Worm (Caenorhabditis elegans) whole organism, young adult: ENCODE results near the gene flh-2.

Experiments used
- B0019.2 ChIP-seq: fragments of 200-800 bp; sonication (Bioruptor generic); conservative IDR thresholded peaks from 2 replicates; pipeline ENCODE4 v1.3.6; 2022; ENCODE audit warnings: missing genetic modification reagents, missing genetic modification characterization, missing compliant biosample characterization
- B0035.1 ChIP-seq: sonication (generic microtip); optimal IDR thresholded peaks from 2 replicates; lab custom pipeline; 2016; ENCODE audit warnings: missing genetic modification characterization, mild to moderate bottlenecking, missing compliant biosample characterization, missing genotype, missing genetic modification reagents
- F55B11.4 ChIP-seq: sonication (generic microtip); optimal IDR thresholded peaks from 2 replicates; lab custom pipeline; 2016; ENCODE audit warnings: missing compliant biosample characterization, missing genetic modification characterization, borderline replicate concordance; ENCODE audit not compliant: insufficient read depth
- F57A8.1 ChIP-seq: fragments of 200-800 bp; sonication (Bioruptor generic); optimal IDR thresholded peaks from 2 replicates; lab custom pipeline; 2018; ENCODE audit warnings: mild to moderate bottlenecking, missing genetic modification characterization, moderate library complexity, missing compliant biosample characterization
- F57C9.4 ChIP-seq: sonication (generic microtip); optimal IDR thresholded peaks from 2 replicates; lab custom pipeline; 2017; ENCODE audit warnings: mild to moderate bottlenecking, missing genetic modification characterization, missing compliant biosample characterization
- K11D2.4 ChIP-seq: fragments of 200-800 bp; sonication (Bioruptor generic); IDR thresholded peaks from 2 replicates; pipeline ENCODE4 v1.3.6; 2022; ENCODE audit warnings: missing genetic modification reagents, missing genetic modification characterization, missing compliant biosample characterization
- K12H6.12 ChIP-seq: fragments of 200-800 bp; sonication (Bioruptor generic); optimal IDR thresholded peaks from 2 replicates; lab custom pipeline; 2018; ENCODE audit warnings: mild to moderate bottlenecking, missing genetic modification characterization, missing compliant biosample characterization
- T26A5.8 ChIP-seq: sonication (generic microtip); optimal IDR thresholded peaks from 2 replicates; lab custom pipeline; 2016; ENCODE audit warnings: missing genetic modification characterization, missing compliant biosample characterization
- Y79H2A.3 ChIP-seq: fragments of 200-800 bp; sonication (Bioruptor generic); conservative IDR thresholded peaks from 2 replicates; pipeline ENCODE4 v1.3.6; 2022; ENCODE audit warnings: missing genetic modification reagents, missing genetic modification characterization, missing compliant biosample characterization
- ZK185.1 ChIP-seq: sonication (generic microtip); optimal IDR thresholded peaks from 2 replicates; lab custom pipeline; 2016; ENCODE audit warnings: mild to moderate bottlenecking, missing genetic modification characterization, missing compliant biosample characterization; ENCODE audit not compliant: poor library complexity, severe bottlenecking
- aptf-3 ChIP-seq: fragments of 200-800 bp; sonication (Bioruptor generic); IDR thresholded peaks from 2 replicates; pipeline ENCODE4 v1.3.6; 2022; ENCODE audit warnings: missing genetic modification characterization, missing compliant biosample characterization
- atf-7 ChIP-seq: sonication (generic microtip); optimal IDR thresholded peaks from 2 replicates; lab custom pipeline; 2017; ENCODE audit warnings: mild to moderate bottlenecking, missing genetic modification characterization, missing compliant biosample characterization
- ccch-3 ChIP-seq: fragments of 200-800 bp; sonication (Bioruptor generic); optimal IDR thresholded peaks from 2 replicates; lab custom pipeline; 2018; ENCODE audit warnings: mild to moderate bottlenecking, missing genetic modification characterization, missing compliant biosample characterization
- ceh-40 ChIP-seq: fragments of 200-800 bp; sonication (Bioruptor generic); IDR thresholded peaks from 2 replicates; pipeline ENCODE4 v1.3.6; 2022; ENCODE audit warnings: missing genetic modification characterization, missing compliant biosample characterization
- ceh-58 ChIP-seq: fragments of 200-800 bp; sonication (Bioruptor generic); IDR thresholded peaks from 2 replicates; pipeline ENCODE4 v1.3.6; 2022; ENCODE audit warnings: missing genetic modification characterization, missing compliant biosample characterization
- chd-7 ChIP-seq: sonication (generic microtip); optimal IDR thresholded peaks from 2 replicates; lab custom pipeline; 2016; ENCODE audit warnings: mild to moderate bottlenecking, missing genetic modification characterization, moderate library complexity, missing compliant biosample characterization
- egl-18 ChIP-seq: fragments of 200-800 bp; sonication (Bioruptor generic); IDR thresholded peaks from 2 replicates; pipeline ENCODE4 v1.3.6; 2022; ENCODE audit warnings: missing genetic modification reagents, missing genetic modification characterization, missing compliant biosample characterization
- egl-44 ChIP-seq: fragments of 200-800 bp; sonication (Bioruptor generic); IDR thresholded peaks from 2 replicates; pipeline ENCODE4 v1.3.6; 2022; ENCODE audit warnings: missing genetic modification reagents, missing genetic modification characterization, missing compliant biosample characterization
- egrh-3 ChIP-seq: fragments of 200-800 bp; sonication (Bioruptor generic); IDR thresholded peaks from 2 replicates; pipeline ENCODE4 v1.3.6; 2022; ENCODE audit warnings: missing genetic modification reagents, missing genetic modification characterization, missing compliant biosample characterization
- ekl-4 ChIP-seq: fragments of 200-800 bp; sonication (Bioruptor generic); IDR thresholded peaks from 2 replicates; pipeline ENCODE4 v1.3.6; 2022; ENCODE audit warnings: missing genetic modification reagents, missing genetic modification characterization, missing compliant biosample characterization
- fkh-3 ChIP-seq: sonication (generic microtip); optimal IDR thresholded peaks from 2 replicates; lab custom pipeline; 2016; ENCODE audit warnings: mild to moderate bottlenecking, missing genetic modification characterization, missing compliant biosample characterization
- him-1 ChIP-seq: sonication (generic microtip); optimal IDR thresholded peaks from 2 replicates; lab custom pipeline; 2016; ENCODE audit warnings: missing genotype, missing genetic modification reagents, missing genetic modification characterization, missing compliant biosample characterization
- hmg-20 ChIP-seq: fragments of 200-800 bp; sonication (Bioruptor generic); IDR thresholded peaks from 2 replicates; pipeline ENCODE4 v1.3.6; 2022; ENCODE audit warnings: missing genetic modification reagents, missing genetic modification characterization, missing compliant biosample characterization
- let-607 ChIP-seq, 2 experiments: fragments of 200-800 bp in 1 of 2; sonication (Bioruptor generic) in 1 of 2; sonication (generic microtip) in 1 of 2; optimal IDR thresholded peaks; 2 replicates each; lab custom pipeline; 2016 to 2018; ENCODE audit warnings: mild to moderate bottlenecking in 2 of 2, missing compliant biosample characterization in 2 of 2, missing genetic modification characterization in 2 of 2, moderate library complexity in 2 of 2, missing genotype in 1 of 2
- lin-35 ChIP-seq, 3 experiments: fragments of 150-350 bp in 2 of 3; sonication (generic microtip) in 1 of 3; optimal IDR thresholded peaks; 2 replicates each; lab custom pipeline; 2014 to 2018; ENCODE audit warnings: missing biosample characterization in 3 of 3, missing genetic modification characterization in 3 of 3, missing genetic modification reagents in 3 of 3
- lin-40 ChIP-seq: sonication (generic microtip); optimal IDR thresholded peaks from 2 replicates; lab custom pipeline; 2016; ENCODE audit warnings: missing genetic modification characterization, mild to moderate bottlenecking, missing compliant biosample characterization, missing genotype, missing genetic modification reagents
- lsl-1 ChIP-seq: fragments of 200-800 bp; sonication (Bioruptor generic); optimal IDR thresholded peaks from 2 replicates; lab custom pipeline; 2018; ENCODE audit warnings: mild to moderate bottlenecking, missing genetic modification characterization, moderate library complexity, missing compliant biosample characterization
- madf-6 ChIP-seq: fragments of 200-800 bp; sonication (Bioruptor generic); IDR thresholded peaks from 2 replicates; pipeline ENCODE4 v1.3.6; 2022; ENCODE audit warnings: missing genetic modification reagents, missing genetic modification characterization, missing compliant biosample characterization
- madf-8 ChIP-seq: fragments of 200-800 bp; sonication (Bioruptor generic); conservative IDR thresholded peaks from 2 replicates; pipeline ENCODE4 v1.3.6; 2022; ENCODE audit warnings: missing genetic modification reagents, missing genetic modification characterization, missing compliant biosample characterization
- mel-28 ChIP-seq: sonication (generic microtip); optimal IDR thresholded peaks from 2 replicates; lab custom pipeline; 2016; ENCODE audit warnings: borderline replicate concordance, mild to moderate bottlenecking, missing genetic modification characterization, missing compliant biosample characterization
- mes-4 ChIP-seq: sonication (generic microtip); optimal IDR thresholded peaks from 2 replicates; lab custom pipeline; 2016; ENCODE audit warnings: missing genotype, missing genetic modification characterization, missing compliant biosample characterization
- mxl-1 ChIP-seq: sonication (generic microtip); optimal IDR thresholded peaks from 2 replicates; lab custom pipeline; 2016; ENCODE audit warnings: missing genetic modification characterization, missing compliant biosample characterization
- nfya-2 ChIP-seq: fragments of 200-800 bp; sonication (Bioruptor generic); IDR thresholded peaks from 2 replicates; pipeline ENCODE4 v1.3.6; 2022; ENCODE audit warnings: missing genetic modification reagents, missing genetic modification characterization, missing compliant biosample characterization
- pbrm-1 ChIP-seq: fragments of 200-800 bp; sonication (Bioruptor generic); IDR thresholded peaks from 2 replicates; pipeline ENCODE4 v1.3.6; 2022; ENCODE audit warnings: missing genetic modification reagents, missing genetic modification characterization, missing compliant biosample characterization
- pha-4 ChIP-seq: fragments of 150-350 bp; sonication (generic microtip); optimal IDR thresholded peaks from 2 replicates; lab custom pipeline; 2014; ENCODE audit warnings: missing biosample characterization, missing genetic modification reagents, missing genetic modification characterization
- repo-1 ChIP-seq: sonication (generic microtip); optimal IDR thresholded peaks from 2 replicates; lab custom pipeline; 2017; ENCODE audit warnings: mild to moderate bottlenecking, missing genetic modification characterization, missing compliant biosample characterization
- sdz-38 ChIP-seq: sonication (generic microtip); optimal IDR thresholded peaks from 2 replicates; lab custom pipeline; 2016; ENCODE audit warnings: missing genotype, missing genetic modification characterization, missing compliant biosample characterization
- snpc-1.3 ChIP-seq: sonication (generic microtip); optimal IDR thresholded peaks from 2 replicates; lab custom pipeline; 2017; ENCODE audit warnings: missing genetic modification characterization, mild to moderate bottlenecking, missing compliant biosample characterization, antibody characterized with exemption, moderate library complexity, missing genotype, missing genetic modification reagents; ENCODE audit not compliant: insufficient read depth
- snpc-4 ChIP-seq, 5 experiments: fragments of 150-350 bp in 1 of 5; sonication (generic microtip) in 4 of 5; optimal IDR thresholded peaks; 2 replicates each; lab custom pipeline; 2014 to 2018; ENCODE audit warnings: missing genetic modification characterization in 5 of 5, missing biosample characterization in 3 of 5, antibody characterized with exemption in 2 of 5, mild to moderate bottlenecking in 2 of 5, missing compliant biosample characterization in 2 of 5, missing genotype in 2 of 5, moderate library complexity in 2 of 5, missing genetic modification reagents in 1 of 5
- somi-1 ChIP-seq: fragments of 200-800 bp; sonication (Bioruptor generic); optimal IDR thresholded peaks from 2 replicates; lab custom pipeline; 2018; ENCODE audit warnings: mild to moderate bottlenecking, missing genetic modification characterization, missing compliant biosample characterization
- unc-62 ChIP-seq: fragments of 150-350 bp; optimal IDR thresholded peaks from 2 replicates; lab custom pipeline; 2014; ENCODE audit warnings: missing biosample characterization, missing genetic modification reagents, missing genetic modification characterization
- zfh-2 ChIP-seq: fragments of 200-800 bp; sonication (Bioruptor generic); conservative IDR thresholded peaks from 2 replicates; pipeline ENCODE4 v1.3.6; 2022; ENCODE audit warnings: missing genetic modification reagents, missing genetic modification characterization, missing compliant biosample characterization
- zim-3 ChIP-seq: sonication (generic microtip); optimal IDR thresholded peaks from 2 replicates; lab custom pipeline; 2017; ENCODE audit warnings: mild to moderate bottlenecking, missing genetic modification characterization, moderate library complexity, missing compliant biosample characterization
- ztf-26 ChIP-seq: sonication (generic microtip); optimal IDR thresholded peaks from 2 replicates; lab custom pipeline; 2017; ENCODE audit warnings: missing genetic modification characterization, missing compliant biosample characterization
- ztf-28 ChIP-seq: fragments of 200-800 bp; sonication (Bioruptor generic); IDR thresholded peaks from 2 replicates; pipeline ENCODE4 v1.3.6; 2022; ENCODE audit warnings: missing genetic modification reagents, missing genetic modification characterization, missing compliant biosample characterization
- ztf-3 ChIP-seq: fragments of 200-800 bp; sonication (Bioruptor generic); optimal IDR thresholded peaks from 2 replicates; lab custom pipeline; 2018; ENCODE audit warnings: mild to moderate bottlenecking, missing genetic modification characterization, missing compliant biosample characterization
- ztf-6 ChIP-seq: fragments of 200-800 bp; sonication (Bioruptor generic); IDR thresholded peaks from 2 replicates; pipeline ENCODE4 v1.3.6; 2022; ENCODE audit warnings: missing genetic modification reagents, missing genetic modification characterization, missing compliant biosample characterization

flh-2 gene

DNA sequence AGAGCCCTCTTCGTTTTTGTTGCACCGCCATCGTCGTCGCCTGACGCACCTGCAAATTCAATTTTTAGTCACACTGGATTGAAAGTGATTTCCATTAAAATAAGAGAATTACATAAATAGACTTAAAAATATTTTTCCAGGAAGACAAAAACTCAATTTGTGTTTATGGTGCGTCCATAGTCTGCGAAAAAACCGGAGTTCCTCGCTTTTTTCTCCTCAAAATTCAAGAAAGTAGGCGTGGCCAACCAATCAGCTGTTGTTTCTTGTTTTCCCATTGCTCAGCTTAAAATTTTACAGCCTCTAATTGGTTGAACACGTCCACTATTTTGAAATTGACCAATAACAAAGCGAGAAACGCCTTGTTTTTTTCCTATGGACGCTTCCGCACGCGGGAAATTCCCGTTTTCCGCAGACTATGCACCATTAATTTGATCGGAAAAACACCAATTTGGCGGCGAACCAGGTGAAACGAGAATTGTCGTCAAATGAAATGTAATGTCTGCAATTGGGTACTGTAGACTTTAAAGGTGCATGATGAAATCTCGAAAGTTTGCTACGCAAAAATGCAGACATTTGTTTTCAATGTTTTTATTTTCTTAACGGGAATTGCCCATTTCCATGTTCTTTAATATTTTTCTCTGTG lies 32.6 kb downstream of the flh-2 start, which contains the start of gene C27F2.7 (continued):
- TF ChIP-seq repo-1 = no peak
- TF ChIP-seq zim-3 (tag; lab: Kevin White, UChicago) = no peak
- TF ChIP-seq sdz-38 (tag; lab: Kevin White, UChicago) = no peak
- TF ChIP-seq mel-28 (tag; lab: Kevin White, UChicago) = no peak
- TF ChIP-seq ekl-4 = peak; percentile 66
- TF ChIP-seq snpc-4 (GFP tag; optimal IDR thresholded peaks at IDR 0.05; lab: Kevin White, UChicago) = no peak
- TF ChIP-seq snpc-4 (tag; optimal IDR thresholded peaks at IDR 0.05; lab: Kevin White, UChicago) = no peak
- peak; percentile 94 for TF ChIP-seq madf-6 (GFP tag; lab: Robert Waterston, UW)
- no peak for TF ChIP-seq lin-40
- peak; percentile 58; the same call in 1 of the 2 replicates for TF ChIP-seq pbrm-1 (GFP tag; lab: Robert Waterston, UW)
- TF ChIP-seq atf-7 (tag; lab: Kevin White, UChicago) = no peak
- no peak for TF ChIP-seq somi-1
- peak; percentile 92 for TF ChIP-seq nfya-2 (GFP tag; lab: Robert Waterston, UW)
- TF ChIP-seq unc-62 (GFP tag; lab: Kevin White, UChicago) = no peak
- no peak for TF ChIP-seq ztf-26 (tag; lab: Kevin White, UChicago)
- TF ChIP-seq egl-44 (GFP tag; lab: Robert Waterston, UW) = no peak
- TF ChIP-seq zfh-2 (GFP tag; lab: Robert Waterston, UW) = no peak
- TF ChIP-seq B0019.2 (GFP tag; lab: Robert Waterston, UW) = peak; percentile 68; the same call in 1 of the 2 replicates
- no peak for TF ChIP-seq ztf-3 (GFP tag; lab: Kevin White, UChicago)
- no peak for TF ChIP-seq F57A8.1 (GFP tag; lab: Kevin White, UChicago)
- TF ChIP-seq chd-7 (tag; lab: Kevin White, UChicago) = no peak
- TF ChIP-seq mxl-1 (tag; lab: Kevin White, UChicago) = no peak
- no peak for TF ChIP-seq ceh-58 (GFP tag; lab: Robert Waterston, UW)
- TF ChIP-seq Y79H2A.3 (GFP tag; lab: Robert Waterston, UW) = peak; percentile 73; the same call in 1 of the 2 replicates
- peak; percentile 28 for TF ChIP-seq him-1 (tag; lab: Kevin White, UChicago)
- TF ChIP-seq F57C9.4 (tag; lab: Kevin White, UChicago) = no peak
- no peak for TF ChIP-seq ztf-28 (GFP tag; lab: Robert Waterston, UW)
- no peak for TF ChIP-seq ZK185.1 (tag; lab: Kevin White, UChicago)
- TF ChIP-seq lsl-1 = peak; percentile 94
- no peak for TF ChIP-seq ztf-6 (GFP tag; lab: Robert Waterston, UW)
- no peak for TF ChIP-seq hmg-20 (GFP tag; lab: Robert Waterston, UW)
- TF ChIP-seq aptf-3 = no peak
- no peak for TF ChIP-seq K11D2.4 (GFP tag; lab: Robert Waterston, UW)
- no peak for TF ChIP-seq lin-35 (GFP tag; optimal IDR thresholded peaks at IDR 0.05; lab: Kevin White, UChicago)
- TF ChIP-seq F55B11.4 = no peak
- TF ChIP-seq B0035.1 (tag; lab: Kevin White, UChicago) = no peak
- no peak for TF ChIP-seq pha-4 (tag; lab: Kevin White, UChicago)
- TF ChIP-seq egl-18 (GFP tag; lab: Robert Waterston, UW) = no peak
- no peak for TF ChIP-seq ccch-3 (GFP tag; lab: Kevin White, UChicago)
- no peak for TF ChIP-seq mes-4
- no peak for TF ChIP-seq ceh-40 (GFP tag; lab: Robert Waterston, UW)
- TF ChIP-seq egrh-3 (GFP tag; lab: Robert Waterston, UW) = no peak
- no peak for TF ChIP-seq T26A5.8
- peak; percentile 90 for TF ChIP-seq madf-8 (GFP tag; lab: Robert Waterston, UW)
- no peak for TF ChIP-seq fkh-3 (tag; lab: Kevin White, UChicago)
- TF ChIP-seq K12H6.12 = no peak
- TF ChIP-seq let-607 (tag; optimal IDR thresholded peaks at IDR 0.05; lab: Kevin White, UChicago) = no peak
- no peak for TF ChIP-seq snpc-1.3
